ENCODE assay signal across 6 fruit fly cellular contexts in the genomic region with DNA sequence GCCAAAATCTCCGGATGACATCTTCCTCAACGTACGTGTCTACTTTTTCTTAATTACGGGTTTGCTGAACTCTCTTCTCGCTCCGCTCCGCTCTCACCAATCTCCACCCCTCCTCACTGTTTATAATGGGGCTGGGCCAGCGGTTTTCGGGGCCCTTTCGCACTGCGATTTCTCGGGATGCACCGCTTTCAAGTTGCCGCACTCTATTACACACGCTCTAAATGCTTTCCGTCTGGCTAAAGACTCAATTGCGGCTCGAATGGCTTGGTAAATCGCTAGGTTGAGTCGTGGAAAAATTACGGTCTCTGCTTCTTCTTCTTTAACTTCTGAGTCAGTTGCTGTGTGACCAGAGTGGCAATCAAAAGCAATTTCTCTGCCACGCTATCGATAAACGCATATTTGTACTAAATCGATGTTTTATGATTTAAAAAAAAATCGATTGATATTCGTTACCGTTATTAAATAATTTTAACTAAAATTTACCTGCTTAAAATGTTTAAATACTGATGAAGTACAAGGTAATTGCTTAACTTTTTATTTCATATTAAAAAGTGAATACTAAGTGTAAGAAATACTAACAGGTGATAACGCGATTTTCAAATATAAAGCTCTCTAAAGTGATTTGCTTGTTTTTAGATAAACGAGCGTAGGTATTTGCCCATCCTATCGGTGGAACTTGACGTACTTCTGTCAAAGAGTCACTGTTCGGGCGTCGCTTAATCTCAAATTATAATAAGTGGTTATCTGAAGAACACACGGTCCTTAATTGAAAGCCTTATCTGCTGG.
TF ChIP-seq lines count a peak whose summit lies in the region.

Gene Rab6 (minus strand): TSS at position 338 of the 786 bp plus-strand sequence.
Gene Phae1 (plus strand): TSS at position 639 of the 786 bp plus-strand sequence.

- TF ChIP-seq CTCF in whole organism, embryonic (GFP tag; optimal IDR thresholded peaks at IDR 0.05; lab: Kevin White, UChicago), result no peak

TF ChIP-seq in whole organism, 6 proteins besides CTCF, POLR2A, EP300 and RAD21:
- TF ChIP-seq usp (GFP tag; optimal IDR thresholded peaks at IDR 0.05; lab: Kevin White, UChicago), result no peak
- peak; percentile 68 for TF ChIP-seq Dll (optimal IDR thresholded peaks at IDR 0.05; lab: Kevin White, UChicago)
- TF ChIP-seq psq (optimal IDR thresholded peaks at IDR 0.05; lab: Kevin White, UChicago), result no peak
- no peak for TF ChIP-seq EcR (GFP tag; optimal IDR thresholded peaks at IDR 0.05; lab: Kevin White, UChicago)
- no peak for TF ChIP-seq pan (optimal IDR thresholded peaks at IDR 0.05; lab: Kevin White, UChicago)
- TF ChIP-seq CG8478 (optimal IDR thresholded peaks at IDR 0.05; lab: Kevin White, UChicago), result no peak

TF ChIP-seq in whole organism, adult, 20 proteins besides CTCF, POLR2A, EP300 and RAD21:
- TF ChIP-seq kay (GFP tag; lab: Kevin White, UChicago; ENCODE audit: borderline replicate concordance) (peak; percentile 95), pad (GFP tag; optimal IDR thresholded peaks at IDR 0.05; lab: Kevin White, UChicago) (peak; percentile 47), CG7101 (tag; optimal IDR thresholded peaks at IDR 0.05; lab: Kevin White, UChicago) (peak; percentile 3), ovo (GFP tag; optimal IDR thresholded peaks at IDR 0.05; lab: Kevin White, UChicago) (no peak), cnc (optimal IDR thresholded peaks at IDR 0.05; lab: Kevin White, UChicago) (no peak), CG11617 (GFP tag; optimal IDR thresholded peaks at IDR 0.05; lab: Kevin White, UChicago) (no peak), CG33017 (tag; optimal IDR thresholded peaks at IDR 0.05; lab: Kevin White, UChicago) (no peak), CG14711 (tag; optimal IDR thresholded peaks at IDR 0.05; lab: Kevin White, UChicago) (no peak), tj (GFP tag; optimal IDR thresholded peaks at IDR 0.05; lab: Kevin White, UChicago) (peak; percentile 17), bab1 (GFP tag; optimal IDR thresholded peaks at IDR 0.05; lab: Kevin White, UChicago) (peak; percentile 50)
TF ChIP-seq in whole organism, adult: peak in this region for 5.

TF ChIP-seq in whole organism, embryonic, 481 proteins besides CTCF, POLR2A, EP300 and RAD21 (continues in another document):
- no peak for TF ChIP-seq pnt (GFP tag; optimal IDR thresholded peaks at IDR 0.05; lab: Kevin White, UChicago)
- TF ChIP-seq Neu2 (GFP tag; optimal IDR thresholded peaks at IDR 0.05; lab: Kevin White, UChicago; ENCODE audit: borderline replicate concordance), result no peak
- TF ChIP-seq CG14014 (GFP tag; IDR thresholded peaks at IDR 0.05; lab: Robert Waterston, UW), result no peak
- TF ChIP-seq Scr (GFP tag; IDR thresholded peaks at IDR 0.05; lab: Robert Waterston, UW; ENCODE audit: partially characterized antibody), result peak; percentile 84
- peak; percentile 35 for TF ChIP-seq CG15514 (GFP tag; optimal IDR thresholded peaks at IDR 0.05; lab: Kevin White, UChicago)
- peak; percentile 42; the same call in 1 of the 2 replicates for TF ChIP-seq CG42726 (GFP tag; IDR thresholded peaks at IDR 0.05; lab: Robert Waterston, UW; ENCODE audit: partially characterized antibody)
- peak; percentile 74; the same call in 2 of the 3 replicates for TF ChIP-seq Doc3 (GFP tag; IDR thresholded peaks at IDR 0.05; lab: Robert Waterston, UW; ENCODE audit: partially characterized antibody)
- TF ChIP-seq phol (tag; optimal IDR thresholded peaks at IDR 0.05; lab: Kevin White, UChicago), result peak; percentile 27
- peak; percentile 14 for TF ChIP-seq PHDP (tag; optimal IDR thresholded peaks at IDR 0.05; lab: Kevin White, UChicago)
- peak; percentile 82 for TF ChIP-seq knrl (GFP tag; IDR thresholded peaks at IDR 0.05; lab: Robert Waterston, UW; ENCODE audit: partially characterized antibody)
- no peak for TF ChIP-seq bcd (GFP tag; optimal IDR thresholded peaks at IDR 0.05; lab: Kevin White, UChicago)
- TF ChIP-seq Dip2 (GFP tag; IDR thresholded peaks at IDR 0.05; lab: Robert Waterston, UW), result no peak
- TF ChIP-seq CG11456 (GFP tag; IDR thresholded peaks at IDR 0.05; lab: Robert Waterston, UW), result no peak
- peak; percentile 70 for TF ChIP-seq amos (GFP tag; IDR thresholded peaks at IDR 0.05; lab: Robert Waterston, UW; ENCODE audit: partially characterized antibody)

TF ChIP-seq in whole organism, prepupa, 60 proteins besides CTCF, POLR2A, EP300 and RAD21:
- peak; percentile 73 for TF ChIP-seq CG1621 (tag; optimal IDR thresholded peaks at IDR 0.05; lab: Kevin White, UChicago)
- TF ChIP-seq Blimp-1 (GFP tag; optimal IDR thresholded peaks at IDR 0.05; lab: Kevin White, UChicago), result no peak
- peak; percentile 77 for TF ChIP-seq svp (GFP tag; lab: Kevin White, UChicago)
- TF ChIP-seq CG6854 (GFP tag; optimal IDR thresholded peaks at IDR 0.05; lab: Kevin White, UChicago), result peak; percentile 68
- no peak for TF ChIP-seq Sox15 (GFP tag; optimal IDR thresholded peaks at IDR 0.05; lab: Kevin White, UChicago)
- TF ChIP-seq Hr38 (GFP tag; optimal IDR thresholded peaks at IDR 0.05; lab: Kevin White, UChicago), result no peak
- TF ChIP-seq CG16779 (tag; optimal IDR thresholded peaks at IDR 0.05; lab: Kevin White, UChicago), result no peak
- peak; percentile 15 for TF ChIP-seq Eip78C (GFP tag; lab: Kevin White, UChicago)
- no peak for TF ChIP-seq cyc (GFP tag; optimal IDR thresholded peaks at IDR 0.05; lab: Kevin White, UChicago)
- TF ChIP-seq CG3032 (tag; optimal IDR thresholded peaks at IDR 0.05; lab: Kevin White, UChicago), result peak; percentile 6

TF ChIP-seq in whole organism, pupa, 21 proteins besides CTCF, POLR2A, EP300 and RAD21:
- no peak for TF ChIP-seq fd96Ca (GFP tag; IDR thresholded peaks at IDR 0.05; lab: Robert Waterston, UW)
- TF ChIP-seq CG8159 (tag; optimal IDR thresholded peaks at IDR 0.05; lab: Kevin White, UChicago), result peak; percentile 2
- peak; percentile 90 for TF ChIP-seq EcR (GFP tag; optimal IDR thresholded peaks at IDR 0.05; lab: Kevin White, UChicago)

TF ChIP-seq in whole organism, wandering third instar larva, 38 proteins besides CTCF, POLR2A, EP300 and RAD21:
- TF ChIP-seq Rel (GFP tag; optimal IDR thresholded peaks at IDR 0.05; lab: Kevin White, UChicago) (no peak), Rel (tag; optimal IDR thresholded peaks at IDR 0.05; lab: Kevin White, UChicago) (peak; percentile 54), Sp1 (GFP tag; optimal IDR thresholded peaks at IDR 0.05; lab: Kevin White, UChicago) (peak; percentile 28), Jra (GFP tag; optimal IDR thresholded peaks at IDR 0.05; lab: Kevin White, UChicago) (peak; percentile 46), Hr78 (GFP tag; optimal IDR thresholded peaks at IDR 0.05; lab: Kevin White, UChicago) (no peak), N (GFP tag; optimal IDR thresholded peaks at IDR 0.05; lab: Kevin White, UChicago) (no peak), h (GFP tag; optimal IDR thresholded peaks at IDR 0.05; lab: Kevin White, UChicago) (peak; percentile 34), jim (GFP tag; optimal IDR thresholded peaks at IDR 0.05; lab: Kevin White, UChicago) (no peak), dl (GFP tag; optimal IDR thresholded peaks at IDR 0.05; lab: Kevin White, UChicago; ENCODE audit: insufficient read depth in 1 of 2, partially characterized antibody in 2 of 2) (no peak), CrebA (GFP tag; optimal IDR thresholded peaks at IDR 0.05; lab: Kevin White, UChicago; ENCODE audit: borderline replicate concordance) (no peak)
